Fruit fly (Drosophila melanogaster): ENCODE measurements around the gene mtgo.
A peak's percentile ranks its signal among the peaks of the same experiment; 100 is the strongest.

Gene mtgo

DNA sequence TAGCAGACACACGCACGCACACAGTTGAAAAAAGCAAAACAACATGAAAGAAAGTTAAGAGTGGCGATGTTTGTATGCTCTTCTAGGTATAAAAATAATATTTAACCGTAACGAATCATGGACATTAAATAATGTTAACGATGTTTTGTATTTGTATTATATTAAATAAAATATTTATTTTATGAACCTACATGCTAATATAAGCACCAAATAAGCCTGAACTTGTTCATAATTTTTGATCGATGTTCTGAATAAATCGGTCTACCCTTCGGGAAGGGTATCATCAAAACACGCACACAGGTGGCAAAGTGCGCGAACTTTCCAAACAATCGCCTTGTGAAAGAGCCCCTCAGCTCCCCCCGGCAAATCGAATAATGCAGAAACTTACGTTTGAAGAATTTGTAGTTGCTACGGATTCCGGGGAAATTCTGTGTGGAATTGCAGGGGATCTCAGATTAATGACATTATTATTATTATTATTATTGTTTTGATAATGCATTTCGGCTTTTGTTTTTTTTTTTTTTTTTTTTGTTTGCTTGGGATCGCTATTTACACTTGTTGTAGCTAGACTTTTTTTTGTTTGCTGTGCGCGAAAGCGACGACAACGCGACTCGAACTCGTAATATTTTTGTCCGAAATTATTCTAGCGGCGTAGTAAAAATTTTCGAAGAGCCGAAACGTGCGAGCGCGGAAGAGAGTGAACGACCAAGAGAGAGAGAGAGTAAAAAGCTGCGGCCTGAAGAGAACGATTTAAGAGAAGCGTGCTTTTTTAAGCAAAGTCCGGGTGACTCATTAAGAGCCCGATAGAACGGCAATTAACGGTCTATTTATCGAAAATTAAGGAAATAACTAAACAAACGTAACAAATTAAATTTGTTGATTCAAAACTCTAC is 25.0 kb upstream of the mtgo start (continued):
- TF ChIP-seq org-1 (GFP tag; optimal IDR thresholded peaks at IDR 0.05) = peak; percentile 25
- peak; percentile 37 for TF ChIP-seq CG10431 (GFP tag; optimal IDR thresholded peaks at IDR 0.05)
- TF ChIP-seq Rfx (GFP tag; IDR thresholded peaks at IDR 0.05) = peak; percentile 30; the same call in 1 of the 2 replicates
- TF ChIP-seq CG13894 (tag; optimal IDR thresholded peaks at IDR 0.05) = no peak
- no peak for TF ChIP-seq Bteb2 (GFP tag; optimal IDR thresholded peaks at IDR 0.05)
- TF ChIP-seq CTCF (GFP tag; optimal IDR thresholded peaks at IDR 0.05) = no peak
- TF ChIP-seq Hey (tag; optimal IDR thresholded peaks at IDR 0.05) = no peak
- TF ChIP-seq Dref (GFP tag; IDR thresholded peaks at IDR 0.05) = no peak
- peak; percentile 24 for TF ChIP-seq nom (GFP tag; optimal IDR thresholded peaks at IDR 0.05)
- TF ChIP-seq usp (GFP tag; optimal IDR thresholded peaks at IDR 0.05) = no peak
- peak in 1 of 2 experiments; percentile 13 for TF ChIP-seq dpn (GFP tag; optimal IDR thresholded peaks at IDR 0.05)
- TF ChIP-seq CG12219 (GFP tag; optimal IDR thresholded peaks at IDR 0.05) = no peak
- TF ChIP-seq wor (GFP tag; IDR thresholded peaks at IDR 0.05) = no peak
- no peak for TF ChIP-seq slou (GFP tag; optimal IDR thresholded peaks at IDR 0.05)
- peak; percentile 42 for TF ChIP-seq CG30403 (GFP tag; optimal IDR thresholded peaks at IDR 0.05)
- TF ChIP-seq CG11247 (GFP tag; IDR thresholded peaks at IDR 0.05) = no peak
- TF ChIP-seq CG6813 (GFP tag; optimal IDR thresholded peaks at IDR 0.05) = no peak
- peak; percentile 47 for TF ChIP-seq CG12236 (GFP tag; optimal IDR thresholded peaks at IDR 0.05)
- TF ChIP-seq E2f2 (GFP tag; IDR thresholded peaks at IDR 0.05) = 0 out of 2 replicates have a peak, but pooled peaks have one; percentile 28
- TF ChIP-seq Oli (tag; optimal IDR thresholded peaks at IDR 0.05) = peak; percentile 51
- no peak for TF ChIP-seq CG34376 (GFP tag; optimal IDR thresholded peaks at IDR 0.05)
- no peak for TF ChIP-seq CG4820 (GFP tag; optimal IDR thresholded peaks at IDR 0.05)
- no peak for TF ChIP-seq danr (GFP tag; IDR thresholded peaks at IDR 0.05)
- TF ChIP-seq CG4617 (GFP tag; optimal IDR thresholded peaks at IDR 0.05; ENCODE audit: borderline replicate concordance) = no peak
- TF ChIP-seq ham (GFP tag; IDR thresholded peaks at IDR 0.05) = no peak
- TF ChIP-seq grn (GFP tag; optimal IDR thresholded peaks at IDR 0.05) = peak; percentile 18
- TF ChIP-seq cato (GFP tag; optimal IDR thresholded peaks at IDR 0.05; ENCODE audit: borderline replicate concordance) = no peak
- TF ChIP-seq E2f1 (GFP tag; IDR thresholded peaks at IDR 0.05) = no peak
- TF ChIP-seq CG10565 (GFP tag; optimal IDR thresholded peaks at IDR 0.05) = no peak
- TF ChIP-seq CG5953 (GFP tag; IDR thresholded peaks at IDR 0.05) = no peak
- TF ChIP-seq Ets65A (GFP tag) = no peak
- peak; percentile 27 for TF ChIP-seq bab2 (GFP tag; optimal IDR thresholded peaks at IDR 0.05)
- TF ChIP-seq az2 (GFP tag; optimal IDR thresholded peaks at IDR 0.05) = peak; percentile 37
- peak; percentile 43 for TF ChIP-seq ind (GFP tag; optimal IDR thresholded peaks at IDR 0.05)
- TF ChIP-seq CG8388 (GFP tag; optimal IDR thresholded peaks at IDR 0.05) = no peak
- peak; percentile 55; the same call in 2 of the 3 replicates for TF ChIP-seq CG17361 (GFP tag; IDR thresholded peaks at IDR 0.05)
- no peak for TF ChIP-seq pb (GFP tag; optimal IDR thresholded peaks at IDR 0.05)
- no peak for TF ChIP-seq bowl (GFP tag; IDR thresholded peaks at IDR 0.05)
- no peak for TF ChIP-seq twi (tag; optimal IDR thresholded peaks at IDR 0.05)
- TF ChIP-seq C15 (GFP tag; IDR thresholded peaks at IDR 0.05) = no peak
- peak; percentile 12; the same call in 1 of the 3 replicates for TF ChIP-seq Dbx (GFP tag; IDR thresholded peaks at IDR 0.05)
- no peak for TF ChIP-seq Gug (GFP tag; IDR thresholded peaks at IDR 0.05)
- TF ChIP-seq CG7963 (GFP tag; IDR thresholded peaks at IDR 0.05; ENCODE audit: partially characterized antibody) = no peak
- no peak for TF ChIP-seq fru (optimal IDR thresholded peaks at IDR 0.05)
- no peak for TF ChIP-seq CG7987 (GFP tag; optimal IDR thresholded peaks at IDR 0.05)
- no peak for TF ChIP-seq sna (GFP tag; IDR thresholded peaks at IDR 0.05; ENCODE audit: partially characterized antibody)
- TF ChIP-seq unc-4 (GFP tag; IDR thresholded peaks at IDR 0.05; ENCODE audit: partially characterized antibody) = no peak
- TF ChIP-seq Opbp (GFP tag; IDR thresholded peaks at IDR 0.05; ENCODE audit: partially characterized antibody) = no peak
- no peak for TF ChIP-seq Kr (GFP tag; optimal IDR thresholded peaks at IDR 0.05)
- peak; percentile 10 for TF ChIP-seq sug (tag; optimal IDR thresholded peaks at IDR 0.05)
- peak; percentile 49; the same call in 1 of the 2 replicates for TF ChIP-seq Ptx1 (GFP tag; IDR thresholded peaks at IDR 0.05)

Data from whole organism, embryonic.